Fruit fly (Drosophila melanogaster) whole organism, embryonic: ENCODE measurements around the gene CG5886.

Source experiments
- Adf1 ChIP-seq: fragments of 200-800 bp; sonication (Bioruptor generic); IDR thresholded peaks from 2 replicates; pipeline ENCODE4 v1.3.6; 2022; ENCODE audit warnings: missing biosample characterization, missing genetic modification characterization
- CG10209 ChIP-seq: fragments of 200-800 bp; sonication (Bioruptor generic); optimal IDR thresholded peaks from 3 replicates; lab custom pipeline; 2017; ENCODE audit warnings: missing biosample characterization, mild to moderate bottlenecking, missing genetic modification characterization, missing genetic modification reagents
- CG1024 ChIP-seq: fragments of 200-800 bp; sonication (Bioruptor generic); IDR thresholded peaks from 2 replicates; pipeline ENCODE4 v1.3.6; 2022; ENCODE audit warnings: missing biosample characterization, missing genetic modification characterization
- CG11247 ChIP-seq: fragments of 200-800 bp; sonication (Bioruptor generic); IDR thresholded peaks from 2 replicates; pipeline ENCODE4 v1.3.6; 2022; ENCODE audit warnings: missing biosample characterization, missing genetic modification characterization
- CG11504 ChIP-seq: fragments of 200-800 bp; sonication (Bioruptor generic); optimal IDR thresholded peaks from 3 replicates; lab custom pipeline; 2019; ENCODE audit warnings: missing biosample characterization, mild to moderate bottlenecking, missing genetic modification characterization, moderate library complexity
- CG12071 ChIP-seq: fragments of 200-800 bp; sonication (Bioruptor generic); optimal IDR thresholded peaks from 3 replicates; lab custom pipeline; 2018; ENCODE audit warnings: missing biosample characterization, mild to moderate bottlenecking, missing genetic modification characterization
- CG12236 ChIP-seq: fragments of 200-800 bp; sonication (Bioruptor generic); optimal IDR thresholded peaks from 2 replicates; lab custom pipeline; 2016; ENCODE audit warnings: missing biosample characterization, missing genetic modification characterization
- CG12391 ChIP-seq: fragments of 200-800 bp; sonication (Bioruptor generic); optimal IDR thresholded peaks from 3 replicates; lab custom pipeline; 2018; ENCODE audit warnings: missing biosample characterization, mild to moderate bottlenecking, missing genetic modification characterization, moderate library complexity
- CG12942 ChIP-seq: fragments of 200-800 bp; sonication (Bioruptor generic); optimal IDR thresholded peaks from 3 replicates; lab custom pipeline; 2016; ENCODE audit warnings: missing biosample characterization, missing genetic modification characterization
- CG16815 ChIP-seq: fragments of 200-800 bp; sonication (Bioruptor generic); optimal IDR thresholded peaks from 3 replicates; lab custom pipeline; 2017; ENCODE audit warnings: missing biosample characterization, mild to moderate bottlenecking, missing genetic modification characterization
- CG1792 ChIP-seq: fragments of 200-800 bp; sonication (Bioruptor generic); optimal IDR thresholded peaks from 2 replicates; lab custom pipeline; 2016; ENCODE audit warnings: missing biosample characterization, missing genetic modification characterization
- CG2120 ChIP-seq: fragments of 200-800 bp; sonication (Bioruptor generic); optimal IDR thresholded peaks from 3 replicates; lab custom pipeline; 2016; ENCODE audit warnings: missing biosample characterization, missing genetic modification characterization
- CG2202 ChIP-seq: fragments of 200-800 bp; sonication (Bioruptor generic); optimal IDR thresholded peaks from 2 replicates; lab custom pipeline; 2018; ENCODE audit warnings: missing biosample characterization, mild to moderate bottlenecking, missing genetic modification characterization
- CG2875 ChIP-seq: fragments of 200-800 bp; sonication (Bioruptor generic); optimal IDR thresholded peaks from 2 replicates; lab custom pipeline; 2017; ENCODE audit warnings: missing biosample characterization, mild to moderate bottlenecking, missing genetic modification characterization, missing genetic modification reagents
- CG30403 ChIP-seq: fragments of 200-800 bp; sonication (Bioruptor generic); optimal IDR thresholded peaks from 3 replicates; lab custom pipeline; 2016; ENCODE audit warnings: missing biosample characterization, missing genetic modification characterization
- CG32767 ChIP-seq: fragments of 200-800 bp; sonication (Bioruptor generic); IDR thresholded peaks from 2 replicates; pipeline ENCODE4 v1.3.6; 2022; ENCODE audit warnings: missing biosample characterization, missing genetic modification characterization
- CG33213 ChIP-seq: fragments of 200-800 bp; sonication (Bioruptor generic); optimal IDR thresholded peaks from 3 replicates; lab custom pipeline; 2016; ENCODE audit warnings: missing biosample characterization, missing genetic modification characterization
- CG4617 ChIP-seq: fragments of 200-800 bp; sonication (Bioruptor generic); optimal IDR thresholded peaks from 3 replicates; lab custom pipeline; 2016; ENCODE audit warnings: missing biosample characterization, missing genetic modification characterization, borderline replicate concordance
- CG4854 ChIP-seq: fragments of 200-800 bp; sonication (Bioruptor generic); optimal IDR thresholded peaks from 2 replicates; lab custom pipeline; 2016; ENCODE audit warnings: missing biosample characterization, missing genetic modification characterization, inconsistent platforms
- CG6689 ChIP-seq: fragments of 200-800 bp; sonication (Bioruptor generic); IDR thresholded peaks from 2 replicates; pipeline ENCODE4 v1.3.6; 2022; ENCODE audit warnings: missing biosample characterization, missing genetic modification characterization
- CG6791 ChIP-seq: fragments of 200-800 bp; sonication (Bioruptor generic); IDR thresholded peaks from 3 replicates; pipeline ENCODE4 v1.3.6; 2022; ENCODE audit warnings: missing biosample characterization, missing genetic modification characterization; ENCODE audit not compliant: partially characterized antibody
- CG6813 ChIP-seq: fragments of 200-800 bp; sonication (Bioruptor generic); optimal IDR thresholded peaks from 2 replicates; lab custom pipeline; 2017; ENCODE audit warnings: missing biosample characterization, missing genetic modification characterization, mild to moderate bottlenecking, moderate library complexity, missing genetic modification reagents
- CG8478 ChIP-seq: fragments of >200 bp; optimal IDR thresholded peaks from 2 replicates; lab custom pipeline; 2018
- CG9437 ChIP-seq: fragments of 200-800 bp; sonication (Bioruptor generic); optimal IDR thresholded peaks from 2 replicates; lab custom pipeline; 2018; ENCODE audit warnings: missing biosample characterization, mild to moderate bottlenecking, missing genetic modification characterization
- CG9609 ChIP-seq: fragments of 200-800 bp; sonication (Bioruptor generic); optimal IDR thresholded peaks from 3 replicates; lab custom pipeline; 2016; ENCODE audit warnings: missing biosample characterization, missing genetic modification characterization
- Dad ChIP-seq: fragments of 200-800 bp; sonication (Bioruptor generic); optimal IDR thresholded peaks from 3 replicates; lab custom pipeline; 2016; ENCODE audit warnings: missing biosample characterization, missing genetic modification characterization
- Hmx ChIP-seq: fragments of 200-800 bp; sonication (Bioruptor generic); optimal IDR thresholded peaks from 2 replicates; lab custom pipeline; 2016; ENCODE audit warnings: missing biosample characterization, missing genetic modification characterization
- MBD-R2 ChIP-seq: fragments of 200-800 bp; sonication (Bioruptor generic); IDR thresholded peaks from 2 replicates; pipeline ENCODE4 v1.3.6; 2022; ENCODE audit warnings: missing biosample characterization, missing genetic modification characterization
- NC2α ChIP-seq: fragments of 200-800 bp; sonication (Bioruptor generic); optimal IDR thresholded peaks from 2 replicates; lab custom pipeline; 2016; ENCODE audit warnings: missing biosample characterization, missing genetic modification characterization
- Rfx ChIP-seq: fragments of 200-800 bp; sonication (Bioruptor generic); IDR thresholded peaks from 2 replicates; pipeline ENCODE4 v1.3.6; 2022; ENCODE audit warnings: missing biosample characterization, missing genetic modification characterization
- Scr ChIP-seq: fragments of 200-800 bp; sonication (Bioruptor generic); IDR thresholded peaks from 2 replicates; pipeline ENCODE4 v1.3.6; 2022; ENCODE audit warnings: missing biosample characterization, missing genetic modification characterization; ENCODE audit not compliant: partially characterized antibody
- Six4 ChIP-seq: fragments of 200-800 bp; sonication (Bioruptor generic); optimal IDR thresholded peaks from 2 replicates; lab custom pipeline; 2016; ENCODE audit warnings: missing biosample characterization, missing genetic modification characterization
- cg ChIP-seq: fragments of 200-800 bp; sonication (Bioruptor generic); optimal IDR thresholded peaks from 3 replicates; lab custom pipeline; 2019; ENCODE audit warnings: missing biosample characterization, mild to moderate bottlenecking, missing genetic modification characterization, moderate library complexity
- dati ChIP-seq: fragments of 200-800 bp; sonication (Bioruptor generic); IDR thresholded peaks from 2 replicates; pipeline ENCODE4 v1.3.6; 2022; ENCODE audit warnings: missing biosample characterization, missing genetic modification characterization
- dm ChIP-seq: fragments of 200-800 bp; sonication (Bioruptor generic); optimal IDR thresholded peaks from 3 replicates; lab custom pipeline; 2016; ENCODE audit warnings: missing biosample characterization, missing genetic modification characterization
- dmrt11E ChIP-seq: fragments of 200-800 bp; sonication (Bioruptor generic); optimal IDR thresholded peaks from 3 replicates; lab custom pipeline; 2018; ENCODE audit warnings: missing biosample characterization, mild to moderate bottlenecking, missing genetic modification characterization, moderate library complexity
- dmrt99B ChIP-seq: fragments of 200-800 bp; sonication (Bioruptor generic); optimal IDR thresholded peaks from 2 replicates; lab custom pipeline; 2018; ENCODE audit warnings: missing biosample characterization, mild to moderate bottlenecking, missing genetic modification characterization, moderate library complexity
- dpn ChIP-seq, 2 experiments: fragments of 200-800 bp; sonication (Bioruptor generic); optimal IDR thresholded peaks; 3 replicates each; lab custom pipeline; 2016; ENCODE audit warnings: missing biosample characterization in 2 of 2, missing genetic modification characterization in 2 of 2
- dysf ChIP-seq: fragments of 200-800 bp; sonication (Bioruptor generic); IDR thresholded peaks from 3 replicates; pipeline ENCODE4 v1.3.6; 2022; ENCODE audit warnings: missing biosample characterization, missing genetic modification characterization
- fd3F ChIP-seq: fragments of 200-800 bp; sonication (Bioruptor generic); optimal IDR thresholded peaks from 2 replicates; lab custom pipeline; 2018; ENCODE audit warnings: missing biosample characterization, mild to moderate bottlenecking, missing genetic modification characterization, moderate library complexity
- gem ChIP-seq: fragments of 200-800 bp; sonication (Bioruptor generic); optimal IDR thresholded peaks from 2 replicates; lab custom pipeline; 2019; ENCODE audit warnings: missing biosample characterization, mild to moderate bottlenecking, missing genetic modification characterization, moderate library complexity
- mld ChIP-seq: fragments of 200-800 bp; sonication (Bioruptor generic); IDR thresholded peaks from 3 replicates; pipeline ENCODE4 v1.3.6; 2022; ENCODE audit warnings: missing biosample characterization, missing genetic modification characterization; ENCODE audit not compliant: partially characterized antibody
- pan ChIP-seq, 4 experiments: fragments of >200 bp in 3 of 4; fragments of 200-800 bp in 1 of 4; sonication (Bioruptor generic) in 1 of 4; optimal IDR thresholded peaks in 3 of 4; IDR thresholded peaks in 1 of 4; 2 replicates each; pipeline versions ENCODE4 v1.3.6 to Lab custom; 2017 to 2022; ENCODE audit warnings: missing biosample characterization in 2 of 4, missing genetic modification characterization in 2 of 4, mixed read lengths in 1 of 4
- prd ChIP-seq, 3 experiments: fragments of >200 bp in 2 of 3; fragments of 200-800 bp in 1 of 3; sonication (Bioruptor generic) in 1 of 3; optimal IDR thresholded peaks in 2 of 3; IDR thresholded peaks in 1 of 3; 2 replicates in 2 of 3; 3 replicates in 1 of 3; pipeline versions ENCODE4 v1.3.6 to Lab custom; 2017 to 2022; ENCODE audit warnings: missing biosample characterization in 1 of 3, missing genetic modification characterization in 1 of 3
- sens ChIP-seq: fragments of 200-800 bp; sonication (Bioruptor generic); peaks from one replicate; lab custom pipeline; 2016; ENCODE audit warnings: missing biosample characterization, missing genetic modification characterization
- seq ChIP-seq: fragments of 200-800 bp; sonication (Bioruptor generic); IDR thresholded peaks from 2 replicates; pipeline ENCODE4 v1.3.6; 2022; ENCODE audit warnings: missing biosample characterization, missing genetic modification characterization
- sna ChIP-seq: fragments of 200-800 bp; sonication (Bioruptor generic); IDR thresholded peaks from 2 replicates; pipeline ENCODE4 v1.3.6; 2022; ENCODE audit warnings: missing biosample characterization, missing genetic modification characterization; ENCODE audit not compliant: partially characterized antibody
- tll ChIP-seq, 2 experiments: fragments of 200-800 bp in 1 of 2; fragments of >200 bp in 1 of 2; sonication (Bioruptor generic) in 1 of 2; optimal IDR thresholded peaks; 2 replicates each; lab custom pipeline; 2017 to 2019; ENCODE audit warnings: missing biosample characterization in 2 of 2, missing genetic modification characterization in 2 of 2, mild to moderate bottlenecking in 1 of 2, moderate library complexity in 1 of 2

The CG5886 gene

DNA sequence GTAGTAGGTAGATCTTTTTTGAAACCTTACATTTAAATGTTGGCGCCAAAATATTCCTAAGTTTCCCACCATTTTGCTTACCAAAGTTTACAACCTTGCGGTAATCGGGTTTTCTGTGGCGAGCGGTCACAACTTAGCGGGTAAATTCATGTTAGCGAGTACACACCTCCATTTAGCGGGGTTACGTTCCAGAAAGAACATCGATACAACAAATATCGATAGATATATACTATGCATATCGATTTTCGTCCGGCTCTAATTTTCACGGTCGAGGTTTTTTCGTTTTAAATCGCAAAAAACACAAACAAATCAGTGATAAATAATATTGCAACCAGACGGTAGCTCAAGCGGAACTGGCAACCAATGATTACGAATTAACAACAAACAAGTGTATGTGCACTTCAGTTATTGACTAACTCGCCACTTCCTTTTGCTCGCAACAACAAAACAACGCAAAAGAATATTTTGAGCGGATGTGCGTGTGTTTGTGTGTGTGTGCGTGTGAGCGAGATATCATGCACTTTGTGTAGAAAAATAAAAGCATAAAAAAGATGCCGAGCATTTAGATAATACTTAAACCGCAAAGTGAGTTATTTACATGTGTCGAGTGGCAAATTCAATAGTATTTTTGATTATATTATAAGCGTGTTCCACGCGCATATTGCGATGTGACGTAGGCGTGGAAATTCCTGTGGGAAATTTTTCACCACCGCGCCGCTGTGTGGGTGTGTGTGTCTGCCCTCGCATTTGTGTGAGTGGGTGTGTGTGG is 37.1 kb downstream of the CG5886 start, which contains the start of gene Lnk (continued):
- TF ChIP-seq sna (GFP tag; lab: Robert Waterston, UW) = peak; percentile 70
- TF ChIP-seq CG32767 (GFP tag; lab: Robert Waterston, UW) = no peak
- TF ChIP-seq CG8478 (lab: Kevin White, UChicago) = peak; percentile 48
- TF ChIP-seq CG33213 (GFP tag; lab: Kevin White, UChicago) = peak; percentile 29
- no peak for TF ChIP-seq CG6689 (GFP tag; lab: Robert Waterston, UW)
- TF ChIP-seq CG12236 (GFP tag; lab: Kevin White, UChicago) = no peak
- TF ChIP-seq dati = no peak
- no peak for TF ChIP-seq tll (GFP tag; optimal IDR thresholded peaks at IDR 0.05; lab: Kevin White, UChicago)
- TF ChIP-seq CG16815 = no peak
- TF ChIP-seq seq (GFP tag; lab: Robert Waterston, UW) = no peak
- no peak for TF ChIP-seq prd (optimal IDR thresholded peaks at IDR 0.05; lab: Kevin White, UChicago)
- no peak for TF ChIP-seq prd (GFP tag; IDR thresholded peaks at IDR 0.05; lab: Robert Waterston, UW)
- no peak for TF ChIP-seq CG12942 (GFP tag; lab: Kevin White, UChicago)
- TF ChIP-seq fd3F (GFP tag; lab: Kevin White, UChicago) = no peak
- TF ChIP-seq dmrt11E (tag; lab: Kevin White, UChicago) = no peak
- TF ChIP-seq CG12391 (tag; lab: Kevin White, UChicago) = peak; percentile 22
- no peak for TF ChIP-seq Dad
- TF ChIP-seq CG9609 (GFP tag; lab: Kevin White, UChicago) = peak; percentile 21
- no peak for TF ChIP-seq dm (GFP tag; lab: Kevin White, UChicago)
- TF ChIP-seq CG2875 (GFP tag; lab: Kevin White, UChicago) = no peak
- no peak for TF ChIP-seq Six4 (GFP tag; lab: Kevin White, UChicago)
- no peak for TF ChIP-seq dysf (GFP tag; lab: Robert Waterston, UW)
- peak; percentile 98 for TF ChIP-seq cg (GFP tag; lab: Kevin White, UChicago)
- peak; percentile 53 for TF ChIP-seq CG2120
- TF ChIP-seq sens (GFP tag; lab: Kevin White, UChicago) = peak; percentile 69
- TF ChIP-seq CG4617 = peak; percentile 87
- TF ChIP-seq CG11247 (GFP tag; lab: Robert Waterston, UW) = no peak
- no peak for TF ChIP-seq Adf1
- TF ChIP-seq mld (GFP tag; lab: Robert Waterston, UW) = peak; percentile 86; the same call in 2 of the 3 replicates
- TF ChIP-seq NC2α = no peak
- TF ChIP-seq gem (tag; lab: Kevin White, UChicago) = no peak
- TF ChIP-seq CG30403 = peak; percentile 3
- no peak for TF ChIP-seq dmrt99B (tag; lab: Kevin White, UChicago)
- no peak; the same call in 1 of the 2 replicates for TF ChIP-seq MBD-R2 (GFP tag; lab: Robert Waterston, UW)
- no peak for TF ChIP-seq CG6813 (GFP tag; lab: Kevin White, UChicago)
- TF ChIP-seq Scr (GFP tag; lab: Robert Waterston, UW) = peak; percentile 89
- no peak for TF ChIP-seq CG12071
- peak; percentile 92 for TF ChIP-seq CG6791 (GFP tag; lab: Robert Waterston, UW)
- TF ChIP-seq CG11504 (tag; lab: Kevin White, UChicago) = no peak
- TF ChIP-seq pan (optimal IDR thresholded peaks at IDR 0.05; lab: Kevin White, UChicago) = no peak
- TF ChIP-seq pan (GFP tag; optimal IDR thresholded peaks at IDR 0.05 in 1 of 2, IDR thresholded peaks at IDR 0.05 in 1 of 2) = no peak
- no peak for TF ChIP-seq CG2202 (tag; lab: Kevin White, UChicago)
- TF ChIP-seq CG4854 (GFP tag; lab: Kevin White, UChicago) = no peak
- peak; percentile 3 for TF ChIP-seq CG9437 (GFP tag; lab: Kevin White, UChicago)
- no peak for TF ChIP-seq Hmx (GFP tag; lab: Kevin White, UChicago)
- no peak for TF ChIP-seq CG10209
- TF ChIP-seq dpn (GFP tag; optimal IDR thresholded peaks at IDR 0.05; lab: Kevin White, UChicago) = peak; percentile 10 to 33
- peak; percentile 61 for TF ChIP-seq Rfx
- no peak for TF ChIP-seq CG1792
- no peak for TF ChIP-seq CG1024
